Fruit fly (Drosophila melanogaster) whole organism, pupa: ENCODE data around the gene Nepl9.

Experiments
- CG10348 ChIP-seq: fragments of 200-800 bp; sonication (Bioruptor generic); IDR thresholded peaks from 2 replicates; pipeline ENCODE4 v1.3.6; 2022; ENCODE audit warnings: missing biosample characterization, missing genetic modification characterization
- CG12605 ChIP-seq: fragments of 200-800 bp; sonication (Bioruptor generic); IDR thresholded peaks from 2 replicates; pipeline ENCODE4 v1.3.6; 2022; ENCODE audit warnings: missing biosample characterization, missing genetic modification characterization
- CG13204 ChIP-seq: fragments of 200-800 bp; sonication (Bioruptor generic); optimal IDR thresholded peaks from 2 replicates; lab custom pipeline; 2018; ENCODE audit warnings: missing biosample characterization, mild to moderate bottlenecking, missing genetic modification characterization, moderate library complexity
- CG14655 ChIP-seq: fragments of 200-800 bp; sonication (Bioruptor generic); optimal IDR thresholded peaks from 3 replicates; lab custom pipeline; 2017; ENCODE audit warnings: mild to moderate bottlenecking, missing biosample characterization, missing genetic modification reagents, missing genetic modification characterization
- CG15710 ChIP-seq: fragments of 200-800 bp; sonication (Bioruptor generic); optimal IDR thresholded peaks from 2 replicates; lab custom pipeline; 2018; ENCODE audit warnings: missing biosample characterization, mild to moderate bottlenecking, missing genetic modification characterization, moderate library complexity
- CG17806 ChIP-seq: fragments of 200-800 bp; sonication (Bioruptor generic); optimal IDR thresholded peaks from 2 replicates; lab custom pipeline; 2018; ENCODE audit warnings: missing biosample characterization, mild to moderate bottlenecking, missing genetic modification characterization, moderate library complexity
- CG32121 ChIP-seq: fragments of 200-800 bp; sonication (Bioruptor generic); IDR thresholded peaks from 2 replicates; pipeline ENCODE4 v1.3.6; 2022; ENCODE audit warnings: missing biosample characterization, missing genetic modification characterization
- CG34367 ChIP-seq: fragments of 200-800 bp; sonication (Bioruptor generic); optimal IDR thresholded peaks from 2 replicates; lab custom pipeline; 2018; ENCODE audit warnings: missing biosample characterization, mild to moderate bottlenecking, missing genetic modification characterization
- CG4496 ChIP-seq: fragments of 200-800 bp; sonication (Bioruptor generic); IDR thresholded peaks from 3 replicates; pipeline ENCODE4 v1.3.6; 2022; ENCODE audit warnings: missing biosample characterization, missing genetic modification characterization
- CG8159 ChIP-seq: fragments of 200-800 bp; sonication (Bioruptor generic); optimal IDR thresholded peaks from 3 replicates; lab custom pipeline; 2018; ENCODE audit warnings: missing biosample characterization, mild to moderate bottlenecking, missing genetic modification characterization, moderate library complexity
- CG8301 ChIP-seq: fragments of 200-800 bp; sonication (Bioruptor generic); optimal IDR thresholded peaks from 2 replicates; lab custom pipeline; 2018; ENCODE audit warnings: missing biosample characterization, mild to moderate bottlenecking, missing genetic modification characterization
- CG9948 ChIP-seq: fragments of 200-800 bp; sonication (Bioruptor generic); optimal IDR thresholded peaks from 2 replicates; lab custom pipeline; 2018; ENCODE audit warnings: missing biosample characterization, mild to moderate bottlenecking, missing genetic modification characterization, moderate library complexity
- D1 ChIP-seq: fragments of 200-800 bp; sonication (Bioruptor generic); optimal IDR thresholded peaks from 2 replicates; lab custom pipeline; 2018; ENCODE audit warnings: missing biosample characterization, mild to moderate bottlenecking, missing genetic modification characterization, moderate library complexity
- EcR ChIP-seq: fragments of 200-800 bp; sonication (Bioruptor generic); optimal IDR thresholded peaks from 3 replicates; lab custom pipeline; 2019; ENCODE audit warnings: missing biosample characterization, missing genetic modification characterization, mild to moderate bottlenecking, moderate library complexity, missing genetic modification reagents
- Ets98B ChIP-seq: fragments of 200-800 bp; sonication (Bioruptor generic); IDR thresholded peaks from 2 replicates; pipeline ENCODE4 v1.3.6; 2022; ENCODE audit warnings: missing biosample characterization, missing genetic modification characterization
- Pif1A ChIP-seq: fragments of 200-800 bp; sonication (Bioruptor generic); optimal IDR thresholded peaks from 3 replicates; lab custom pipeline; 2016; ENCODE audit warnings: missing biosample characterization, missing genetic modification characterization
- Pif1B ChIP-seq: fragments of 200-800 bp; sonication (Bioruptor generic); optimal IDR thresholded peaks from 3 replicates; lab custom pipeline; 2016; ENCODE audit warnings: missing biosample characterization, missing genetic modification characterization
- Snoo ChIP-seq: fragments of 200-800 bp; sonication (Bioruptor generic); optimal IDR thresholded peaks from 3 replicates; lab custom pipeline; 2017; ENCODE audit warnings: missing biosample characterization, mild to moderate bottlenecking, missing genetic modification characterization, inconsistent platforms
- fd96Ca ChIP-seq: fragments of 200-800 bp; sonication (Bioruptor generic); IDR thresholded peaks from 3 replicates; pipeline ENCODE4 v1.3.6; 2022; ENCODE audit warnings: missing biosample characterization, missing genetic modification characterization
- gl ChIP-seq: fragments of 200-800 bp; sonication (Bioruptor generic); optimal IDR thresholded peaks from 2 replicates; lab custom pipeline; 2018; ENCODE audit warnings: missing biosample characterization, mild to moderate bottlenecking, missing genetic modification characterization
- rn ChIP-seq: fragments of 200-800 bp; sonication (Bioruptor generic); IDR thresholded peaks from 2 replicates; pipeline ENCODE4 v1.3.6; 2022; ENCODE audit warnings: missing biosample characterization, missing genetic modification characterization

Nepl9 gene

dm6 chr2L:16861126-16861525, 24.1 kb upstream of the Nepl9 start, which contains the start of gene CG6012:
TSS of gene CG6012 (minus strand) at chr2L:16861489.
- TF ChIP-seq Snoo (tag; lab: Kevin White, UChicago): no peak
- no peak for TF ChIP-seq Ets98B
- no peak for TF ChIP-seq EcR (GFP tag; lab: Kevin White, UChicago)

- TF ChIP-seq D1 (tag; lab: Kevin White, UChicago): peak; percentile 42
- no peak for TF ChIP-seq CG13204
These were observed 22.5 kb upstream of the Nepl9 start for dm6 chr2L:16859566-16859965.

- TF ChIP-seq D1 (tag; lab: Kevin White, UChicago) (no peak), CG34367 (tag; lab: Kevin White, UChicago) (no peak), Pif1A (GFP tag; lab: Kevin White, UChicago) (no peak), gl (tag; lab: Kevin White, UChicago) (no peak), CG12605 (GFP tag; lab: Robert Waterston, UW) (no peak), Snoo (tag; lab: Kevin White, UChicago) (no peak), fd96Ca (GFP tag; lab: Robert Waterston, UW) (no peak), CG17806 (tag; lab: Kevin White, UChicago) (no peak), CG8301 (tag; lab: Kevin White, UChicago) (no peak), CG32121 (GFP tag; lab: Robert Waterston, UW) (no peak), CG15710 (no peak)
These were observed 22.0 kb upstream of the Nepl9 start for dm6 chr2L:16859103-16859502.

- TF ChIP-seq Ets98B (no peak), CG15710 (no peak), fd96Ca (GFP tag; lab: Robert Waterston, UW) (no peak), D1 (tag; lab: Kevin White, UChicago) (peak; percentile 38), CG8301 (tag; lab: Kevin White, UChicago) (no peak), CG12605 (GFP tag; lab: Robert Waterston, UW) (no peak), CG10348 (GFP tag; lab: Robert Waterston, UW) (no peak)
These were observed 21.5 kb upstream of the Nepl9 start, which contains the start of gene CG31809 for dm6 chr2L:16858466-16859007. TSS of gene CG31809 (minus strand) at chr2L:16858714.

- no peak for TF ChIP-seq EcR (GFP tag; lab: Kevin White, UChicago)
- no peak for TF ChIP-seq CG9948 (tag; lab: Kevin White, UChicago)
- no peak for TF ChIP-seq CG8301 (tag; lab: Kevin White, UChicago)
- no peak for TF ChIP-seq CG13204
- no peak for TF ChIP-seq CG10348 (GFP tag; lab: Robert Waterston, UW)
- TF ChIP-seq CG34367 (tag; lab: Kevin White, UChicago): no peak
- TF ChIP-seq CG4496: no peak
- no peak for TF ChIP-seq D1 (tag; lab: Kevin White, UChicago)
- TF ChIP-seq Pif1B (GFP tag; lab: Kevin White, UChicago): no peak
These were observed 20.6 kb upstream of the Nepl9 start for dm6 chr2L:16857665-16858064.

DNA sequence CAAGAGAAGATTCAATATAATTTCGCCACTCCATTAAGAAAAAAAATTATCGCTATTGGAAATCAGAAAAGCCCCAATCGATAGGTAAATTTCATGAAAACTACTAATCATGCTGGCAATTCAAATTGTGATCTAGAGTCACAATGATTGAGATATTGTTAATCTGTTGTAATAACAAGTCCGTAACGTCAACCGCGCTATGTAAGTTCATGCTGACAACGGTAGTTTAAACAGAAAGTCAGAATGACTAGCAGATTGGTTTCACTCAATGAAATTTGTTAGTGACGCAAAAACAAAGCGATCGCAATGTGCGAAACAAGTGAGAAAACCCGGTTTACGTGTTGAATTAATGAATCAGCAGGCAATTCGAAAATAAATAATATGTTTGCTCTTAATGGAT, 20.1 kb upstream of the Nepl9 start:
- TF ChIP-seq CG14655 (no peak), CG32121 (GFP tag; lab: Robert Waterston, UW) (no peak), Pif1B (GFP tag; lab: Kevin White, UChicago) (no peak), Snoo (tag; lab: Kevin White, UChicago) (no peak), CG8159 (tag; lab: Kevin White, UChicago) (no peak), CG12605 (GFP tag; lab: Robert Waterston, UW) (no peak), rn (GFP tag; lab: Robert Waterston, UW) (no peak), D1 (tag; lab: Kevin White, UChicago) (no peak), CG9948 (tag; lab: Kevin White, UChicago) (no peak), CG10348 (GFP tag; lab: Robert Waterston, UW) (no peak), gl (tag; lab: Kevin White, UChicago) (no peak), CG13204 (no peak), CG34367 (tag; lab: Kevin White, UChicago) (no peak)

DNA sequence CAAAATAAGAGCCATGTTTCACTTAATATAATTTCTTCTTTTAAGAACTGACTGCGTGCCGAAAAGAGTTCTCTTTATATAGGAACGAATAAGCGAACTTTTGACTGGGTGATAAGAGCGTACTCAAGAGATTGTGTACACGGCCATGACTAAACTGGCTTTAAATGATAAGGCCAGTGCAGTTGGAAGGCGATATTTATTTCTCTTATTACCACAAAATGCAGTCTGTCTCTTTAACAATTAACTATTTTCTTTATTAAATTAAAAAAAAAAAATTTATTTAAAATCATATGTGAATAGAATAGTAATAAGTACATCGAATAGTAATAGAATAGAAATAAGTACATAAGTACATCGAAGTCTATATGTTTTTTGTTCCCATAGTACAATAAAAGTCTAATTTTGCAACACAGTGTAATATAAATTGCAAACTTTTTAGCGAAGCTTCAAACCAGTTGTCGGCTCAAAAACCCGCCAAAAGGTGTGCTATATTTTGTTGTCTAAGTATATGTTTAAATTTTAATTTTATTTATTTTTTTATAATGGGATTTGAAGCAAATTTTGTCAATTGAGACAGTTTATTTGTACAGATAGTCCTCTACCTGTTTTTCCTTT, 15.4 kb upstream of the Nepl9 start, which contains the start of gene CG31810:
Gene CG31810 (minus strand): TSS at position 51 of the 615 bp plus-strand sequence.
- TF ChIP-seq CG12605 (GFP tag; lab: Robert Waterston, UW): no peak
- TF ChIP-seq CG15710: no peak
- TF ChIP-seq CG13204: no peak
- peak; percentile 55 for TF ChIP-seq D1 (tag; lab: Kevin White, UChicago)
- TF ChIP-seq Snoo (tag; lab: Kevin White, UChicago): no peak
- TF ChIP-seq CG32121 (GFP tag; lab: Robert Waterston, UW): 0 out of 2 replicates have a peak, but pooled peaks have one; percentile 17
- TF ChIP-seq CG10348 (GFP tag; lab: Robert Waterston, UW): no peak
- no peak for TF ChIP-seq CG17806 (tag; lab: Kevin White, UChicago)
- no peak for TF ChIP-seq gl (tag; lab: Kevin White, UChicago)
